Worm (Caenorhabditis elegans): ENCODE results near the gene dpy-22.
A peak's percentile ranks its signal among the peaks of the same experiment; 100 is the strongest.

Gene dpy-22

DNA sequence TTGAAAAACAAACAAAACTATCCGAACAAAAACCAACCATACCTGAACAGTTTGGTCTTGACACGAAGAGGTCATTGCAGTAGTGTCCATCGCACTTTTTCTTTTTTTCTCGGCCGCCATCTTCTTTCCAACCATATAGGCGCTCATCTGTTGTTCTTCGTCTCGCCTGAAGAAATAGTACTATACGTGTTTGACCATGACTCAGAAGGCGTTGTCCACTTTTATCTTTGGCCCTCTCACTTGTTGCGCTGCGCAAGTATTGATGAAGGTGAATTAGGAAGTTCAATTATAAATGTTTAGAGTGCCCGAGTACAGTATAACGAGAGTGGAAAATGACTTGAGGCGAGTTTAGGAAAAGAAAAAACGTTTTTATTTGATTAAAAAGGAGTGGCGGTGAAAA, 36.2 kb downstream of the dpy-22 start:
- TF ChIP-seq nhr-6 (tag; optimal IDR thresholded peaks at IDR 0.05) (peak; percentile 52), Y75B8A.6 (GFP tag; IDR thresholded peaks at IDR 0.05) (no peak), lin-29 (GFP tag; IDR thresholded peaks at IDR 0.05) (no peak), mes-2 (tag; optimal IDR thresholded peaks at IDR 0.05; ENCODE audit: poor library complexity, severe bottlenecking) (peak; percentile 20), hlh-11 (tag; optimal IDR thresholded peaks at IDR 0.05) (peak; percentile 1), nhr-28 (tag; optimal IDR thresholded peaks at IDR 0.05) (no peak), lin-39 (tag; optimal IDR thresholded peaks at IDR 0.05) (no peak), aha-1 (tag) (peak; percentile 22)

ce11 chrX:9782389-9782939, 39.6 kb downstream of the dpy-22 start:
- TF ChIP-seq mdt-29 (GFP tag; IDR thresholded peaks at IDR 0.05): no peak
- TF ChIP-seq ceh-44 (GFP tag; IDR thresholded peaks at IDR 0.05): no peak
- TF ChIP-seq pqm-1 (tag; optimal IDR thresholded peaks at IDR 0.05): peak; percentile 58
- no peak for TF ChIP-seq nhr-42 (GFP tag; IDR thresholded peaks at IDR 0.05)
- TF ChIP-seq F26F4.8 (GFP tag; conservative IDR thresholded peaks at IDR 0.05): no peak
- no peak for TF ChIP-seq spr-1 (tag; optimal IDR thresholded peaks at IDR 0.05)
- peak; percentile 23; the same call in 1 of the 2 replicates for TF ChIP-seq dmd-6 (GFP tag; IDR thresholded peaks at IDR 0.05)
- no peak for TF ChIP-seq Y5F2A.4 (GFP tag; optimal IDR thresholded peaks at IDR 0.05)
- TF ChIP-seq mes-2 (tag; optimal IDR thresholded peaks at IDR 0.05; ENCODE audit: poor library complexity, severe bottlenecking): no peak
- TF ChIP-seq php-3 (GFP tag; IDR thresholded peaks at IDR 0.05): peak; percentile 10; the same call in 1 of the 2 replicates
- no peak for TF ChIP-seq ama-1 (optimal IDR thresholded peaks at IDR 0.05)
- no peak for TF ChIP-seq fkh-10 (GFP tag; optimal IDR thresholded peaks at IDR 0.05)
- no peak for TF ChIP-seq nhr-102 (tag; optimal IDR thresholded peaks at IDR 0.05)
- no peak for TF ChIP-seq duxl-1 (tag; optimal IDR thresholded peaks at IDR 0.05; ENCODE audit: poor library complexity)
- TF ChIP-seq lin-38 (GFP tag; IDR thresholded peaks at IDR 0.05): no peak
- no peak for TF ChIP-seq D1046.2 (GFP tag; IDR thresholded peaks at IDR 0.05)
- TF ChIP-seq set-16 (GFP tag; IDR thresholded peaks at IDR 0.05): no peak
- no peak for TF ChIP-seq ZK337.2 (GFP tag; IDR thresholded peaks at IDR 0.05)
- peak in 1 of 2 experiments; percentile 10 for TF ChIP-seq unc-62 (GFP tag; optimal IDR thresholded peaks at IDR 0.05 in 1 of 2)
- TF ChIP-seq unc-62 (tag; optimal IDR thresholded peaks at IDR 0.05): no peak
- TF ChIP-seq aha-1 (tag): peak; percentile 44
- no peak for TF ChIP-seq F10B5.3 (tag; optimal IDR thresholded peaks at IDR 0.05)
- TF ChIP-seq mep-1 (tag; optimal IDR thresholded peaks at IDR 0.05): no peak
- TF ChIP-seq dmd-8 (GFP tag; IDR thresholded peaks at IDR 0.05): no peak
- TF ChIP-seq daf-16 (GFP tag; optimal IDR thresholded peaks at IDR 0.05): no peak
- peak; percentile 41 for TF ChIP-seq daf-16 (tag; optimal IDR thresholded peaks at IDR 0.05)

ce11 chrX:9777481-9777880, 44.6 kb downstream of the dpy-22 start, which contains the start of gene T09B9.5:
Gene T09B9.5, plus strand, starts transcription at chrX:9777781.
- TF ChIP-seq nhr-111 (GFP tag; optimal IDR thresholded peaks at IDR 0.05) (no peak), tag-97 (GFP tag; IDR thresholded peaks at IDR 0.05) (0 out of 2 replicates have a peak, but pooled peaks have one; percentile 69)

DNA sequence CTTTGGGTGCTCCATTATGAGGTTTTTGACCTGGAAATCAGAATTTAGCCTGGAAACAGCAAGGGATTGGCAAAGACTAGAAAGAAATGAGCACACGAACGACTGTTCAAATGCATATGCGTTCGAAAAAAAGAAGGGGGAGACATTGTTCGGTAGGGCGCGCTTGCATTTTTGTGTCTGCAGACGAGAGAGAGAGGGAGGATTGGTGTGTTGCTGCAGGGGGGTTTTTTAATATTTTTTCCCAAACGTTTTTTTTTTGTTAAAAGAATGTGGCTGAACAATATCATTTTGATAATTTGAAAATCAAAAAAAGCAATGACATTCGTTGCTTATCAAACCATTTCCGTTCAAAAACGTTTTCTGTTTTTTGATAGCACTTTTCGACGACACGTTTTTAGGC, 47.8 kb downstream of the dpy-22 start, which contains the start of gene T09B9.4:
TSS of gene T09B9.4 (minus strand) at position 30 of the 400 bp plus-strand sequence.
- TF ChIP-seq lin-38 (GFP tag; IDR thresholded peaks at IDR 0.05): peak; percentile 89
- TF ChIP-seq hlh-11 (tag; optimal IDR thresholded peaks at IDR 0.05): peak; percentile 31
- peak; percentile 31; the same call in 1 of the 2 replicates for TF ChIP-seq dmd-6 (GFP tag; IDR thresholded peaks at IDR 0.05)
- TF ChIP-seq ceh-44 (GFP tag; IDR thresholded peaks at IDR 0.05): no peak
- TF ChIP-seq nhr-28 (tag; optimal IDR thresholded peaks at IDR 0.05): peak; percentile 8
- TF ChIP-seq hlh-30 (tag; optimal IDR thresholded peaks at IDR 0.05; ENCODE audit: insufficient read depth): peak; percentile 50
- no peak for TF ChIP-seq sdz-12 (GFP tag; optimal IDR thresholded peaks at IDR 0.05)
- peak; percentile 20 for TF ChIP-seq nhr-6 (tag; optimal IDR thresholded peaks at IDR 0.05)
- TF ChIP-seq dve-1 (tag; optimal IDR thresholded peaks at IDR 0.05; ENCODE audit: insufficient read depth): peak; percentile 23
- no peak for TF ChIP-seq lin-15B (tag; optimal IDR thresholded peaks at IDR 0.05)
- TF ChIP-seq pqm-1 (tag; optimal IDR thresholded peaks at IDR 0.05): peak; percentile 44
- TF ChIP-seq pha-4 (GFP tag; IDR thresholded peaks at IDR 0.05): no peak
- peak; percentile 32 for TF ChIP-seq pha-4 (tag; optimal IDR thresholded peaks at IDR 0.05)
- TF ChIP-seq daf-16 (GFP tag; optimal IDR thresholded peaks at IDR 0.05): no peak
- peak; percentile 21 for TF ChIP-seq daf-16 (tag; optimal IDR thresholded peaks at IDR 0.05)
- TF ChIP-seq zag-1 (tag; optimal IDR thresholded peaks at IDR 0.05): no peak
- 0 out of 2 replicates have a peak, but pooled peaks have one; percentile 36 for TF ChIP-seq hmg-1.1 (GFP tag; IDR thresholded peaks at IDR 0.05)

Measured in whole organism, L4 larva.